Fruit fly (Drosophila melanogaster): ENCODE measurements around the gene Lasp.

Gene Lasp

dm6 chr3L:16698089-16698488 lies 13.4 kb downstream of the Lasp start:
- TF ChIP-seq Mio (GFP tag; optimal IDR thresholded peaks at IDR 0.05), result no peak
- no peak for TF ChIP-seq usp (GFP tag; optimal IDR thresholded peaks at IDR 0.05)
- TF ChIP-seq fru (GFP tag; optimal IDR thresholded peaks at IDR 0.05), result no peak
- no peak for TF ChIP-seq Hr83 (GFP tag; optimal IDR thresholded peaks at IDR 0.05; ENCODE audit: poor library complexity, severe bottlenecking)
- no peak for TF ChIP-seq brk (GFP tag; optimal IDR thresholded peaks at IDR 0.05)
- no peak for TF ChIP-seq dl (GFP tag; optimal IDR thresholded peaks at IDR 0.05; ENCODE audit: insufficient read depth in 1 of 2, partially characterized antibody in 2 of 2)
- TF ChIP-seq Jra (GFP tag; optimal IDR thresholded peaks at IDR 0.05), result no peak
- no peak for TF ChIP-seq CG9705 (GFP tag; optimal IDR thresholded peaks at IDR 0.05)
- no peak for TF ChIP-seq psq (GFP tag; optimal IDR thresholded peaks at IDR 0.05)
- no peak for TF ChIP-seq rgr (GFP tag; optimal IDR thresholded peaks at IDR 0.05)
- TF ChIP-seq Sp1 (GFP tag; optimal IDR thresholded peaks at IDR 0.05), result no peak
- no peak for TF ChIP-seq Hr78 (GFP tag; optimal IDR thresholded peaks at IDR 0.05)
- no peak for TF ChIP-seq Rel (GFP tag; optimal IDR thresholded peaks at IDR 0.05)
- no peak for TF ChIP-seq Rel (tag; optimal IDR thresholded peaks at IDR 0.05)
- no peak for TF ChIP-seq dsf (GFP tag; optimal IDR thresholded peaks at IDR 0.05; ENCODE audit: borderline replicate concordance)
- TF ChIP-seq Abd-B (GFP tag; optimal IDR thresholded peaks at IDR 0.05), result no peak
- no peak for TF ChIP-seq sv (GFP tag; optimal IDR thresholded peaks at IDR 0.05)
- no peak for TF ChIP-seq N (GFP tag; optimal IDR thresholded peaks at IDR 0.05)
- no peak for TF ChIP-seq woc (GFP tag; optimal IDR thresholded peaks at IDR 0.05)
- TF ChIP-seq foxo (GFP tag; optimal IDR thresholded peaks at IDR 0.05), result no peak

- no peak for TF ChIP-seq dmrt93B (GFP tag; optimal IDR thresholded peaks at IDR 0.05)
- TF ChIP-seq CG9705 (GFP tag; optimal IDR thresholded peaks at IDR 0.05), result no peak
- no peak for TF ChIP-seq Rel (GFP tag; optimal IDR thresholded peaks at IDR 0.05)
- TF ChIP-seq Rel (tag; optimal IDR thresholded peaks at IDR 0.05), result no peak
- peak; percentile 10 for TF ChIP-seq brk (GFP tag; optimal IDR thresholded peaks at IDR 0.05)
- no peak for TF ChIP-seq Abd-B (GFP tag; optimal IDR thresholded peaks at IDR 0.05)
- peak; percentile 37 for TF ChIP-seq Sp1 (GFP tag; optimal IDR thresholded peaks at IDR 0.05)
- TF ChIP-seq HLH106 (tag; optimal IDR thresholded peaks at IDR 0.05), result peak; percentile 56
- TF ChIP-seq psq (GFP tag; optimal IDR thresholded peaks at IDR 0.05), result peak; percentile 39
- no peak for TF ChIP-seq sv (GFP tag; optimal IDR thresholded peaks at IDR 0.05)
- TF ChIP-seq Dif (GFP tag; optimal IDR thresholded peaks at IDR 0.05; ENCODE audit: partially characterized antibody), result no peak
- TF ChIP-seq h (GFP tag; optimal IDR thresholded peaks at IDR 0.05), result peak; percentile 33
- TF ChIP-seq N (GFP tag; optimal IDR thresholded peaks at IDR 0.05), result no peak
- TF ChIP-seq CG32264 (GFP tag; optimal IDR thresholded peaks at IDR 0.05), result no peak
- no peak for TF ChIP-seq br (GFP tag; optimal IDR thresholded peaks at IDR 0.05)
- no peak for TF ChIP-seq Hr78 (GFP tag; optimal IDR thresholded peaks at IDR 0.05)
- peak; percentile 27 for TF ChIP-seq OdsH (GFP tag; optimal IDR thresholded peaks at IDR 0.05)
- peak; percentile 28 for TF ChIP-seq rgr (GFP tag; optimal IDR thresholded peaks at IDR 0.05)
- peak in 1 of 2 experiments; percentile 41 for TF ChIP-seq foxo (GFP tag; optimal IDR thresholded peaks at IDR 0.05)
Measured at dm6 chr3L:16697069-16697468, 14.4 kb downstream of the Lasp start.

dm6 chr3L:16695076-16695847 lies 16.2 kb downstream of the Lasp start:
- TF ChIP-seq HLH106 (tag; optimal IDR thresholded peaks at IDR 0.05) (no peak), OdsH (GFP tag; optimal IDR thresholded peaks at IDR 0.05) (no peak), lola (GFP tag; optimal IDR thresholded peaks at IDR 0.05) (no peak), tai (GFP tag; optimal IDR thresholded peaks at IDR 0.05) (no peak), Jra (GFP tag; optimal IDR thresholded peaks at IDR 0.05) (no peak)

- TF ChIP-seq sage (GFP tag; optimal IDR thresholded peaks at IDR 0.05) (no peak), Vsx2 (GFP tag; optimal IDR thresholded peaks at IDR 0.05; ENCODE audit: partially characterized antibody) (peak; percentile 57), Rel (GFP tag; optimal IDR thresholded peaks at IDR 0.05) (no peak), Rel (tag; optimal IDR thresholded peaks at IDR 0.05) (peak; percentile 97), rgr (GFP tag; optimal IDR thresholded peaks at IDR 0.05) (peak; percentile 14), h (GFP tag; optimal IDR thresholded peaks at IDR 0.05) (peak; percentile 7)
Measured at dm6 chr3L:16693844-16694243, 17.6 kb downstream of the Lasp start.

Measured in whole organism, wandering third instar larva.